Worm (Caenorhabditis elegans) whole organism, mixed stage, embryonic: ENCODE data around the gene tre-5.

Experiments used
- elt-3 ChIP-seq: fragments of 150-350 bp; optimal IDR thresholded peaks from 2 replicates; lab custom pipeline; 2014; ENCODE audit warnings: missing biosample characterization, missing genetic modification characterization
- lin-13 ChIP-seq: fragments of 150-350 bp; optimal IDR thresholded peaks from 2 replicates; lab custom pipeline; 2014; ENCODE audit warnings: missing biosample characterization, missing genetic modification characterization
- nhr-12 ChIP-seq: fragments of 150-350 bp; optimal IDR thresholded peaks from 2 replicates; lab custom pipeline; 2014; ENCODE audit warnings: missing biosample characterization, missing genetic modification characterization
- nhr-237 ChIP-seq: fragments of 150-350 bp; optimal IDR thresholded peaks from 2 replicates; lab custom pipeline; 2014; ENCODE audit warnings: missing biosample characterization, missing genetic modification characterization
- unc-62 ChIP-seq: fragments of 150-350 bp; optimal IDR thresholded peaks from 2 replicates; lab custom pipeline; 2014; ENCODE audit warnings: missing biosample characterization, missing genetic modification reagents, missing genetic modification characterization

DNA sequence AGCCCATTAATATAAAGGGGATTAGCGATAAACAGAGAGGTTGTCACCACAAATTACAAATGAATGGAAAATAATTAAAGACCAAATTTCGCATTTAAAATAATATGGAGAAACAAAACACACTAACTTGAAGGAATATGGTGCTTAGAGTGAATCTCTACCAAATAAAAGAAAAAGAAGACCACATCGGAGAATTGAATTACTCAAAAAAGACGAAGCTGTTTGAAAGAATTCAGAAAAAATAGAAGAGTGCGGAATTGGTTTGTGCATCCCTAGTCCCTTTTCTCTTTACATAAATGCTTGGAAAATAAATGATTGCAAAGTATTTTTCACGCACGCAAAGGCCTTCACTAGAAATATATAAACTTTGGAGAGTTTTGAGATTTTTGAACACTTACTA, 18.8 kb upstream of the tre-5 start:
- TF ChIP-seq nhr-237 (tag; lab: Kevin White, UChicago) (no peak), nhr-12 (tag; lab: Kevin White, UChicago) (no peak), lin-13 (tag; lab: Kevin White, UChicago) (no peak), elt-3 (no peak), unc-62 (GFP tag; lab: Kevin White, UChicago) (no peak)
